Fruit fly (Drosophila melanogaster) whole organism, embryonic: Measurements from ENCODE around the gene Rtnl2.

ENCODE experiments used
- Atf3 ChIP-seq: fragments of 200-800 bp; sonication (Bioruptor generic); optimal IDR thresholded peaks from 3 replicates; lab custom pipeline; 2016; ENCODE audit warnings: missing biosample characterization, missing genetic modification characterization
- B-H2 ChIP-seq: fragments of 200-800 bp; sonication (Bioruptor generic); optimal IDR thresholded peaks from 2 replicates; lab custom pipeline; 2018; ENCODE audit warnings: missing biosample characterization, mild to moderate bottlenecking, missing genetic modification characterization
- CG10565 ChIP-seq: fragments of 200-800 bp; sonication (Bioruptor generic); optimal IDR thresholded peaks from 3 replicates; lab custom pipeline; 2016; ENCODE audit warnings: missing biosample characterization, mild to moderate bottlenecking, missing genetic modification characterization
- CG10959 ChIP-seq: fragments of 200-800 bp; sonication (Bioruptor generic); IDR thresholded peaks from 2 replicates; pipeline ENCODE4 v1.3.6; 2022; ENCODE audit warnings: missing biosample characterization, missing genetic modification characterization
- CG11696 ChIP-seq: fragments of 200-800 bp; sonication (Bioruptor generic); IDR thresholded peaks from 2 replicates; pipeline ENCODE4 v1.3.6; 2022; ENCODE audit warnings: missing biosample characterization, missing genetic modification characterization
- CG12219 ChIP-seq: fragments of 200-800 bp; sonication (Bioruptor generic); optimal IDR thresholded peaks from 3 replicates; lab custom pipeline; 2018; ENCODE audit warnings: missing biosample characterization, mild to moderate bottlenecking, missing genetic modification characterization
- CG12299 ChIP-seq: fragments of 200-800 bp; sonication (Bioruptor generic); optimal IDR thresholded peaks from 2 replicates; lab custom pipeline; 2018; ENCODE audit warnings: missing biosample characterization, mild to moderate bottlenecking, missing genetic modification characterization
- CG12769 ChIP-seq: fragments of 200-800 bp; sonication (Bioruptor generic); optimal IDR thresholded peaks from 2 replicates; lab custom pipeline; 2019; ENCODE audit warnings: missing biosample characterization, mild to moderate bottlenecking, missing genetic modification characterization, moderate library complexity
- CG12942 ChIP-seq: fragments of 200-800 bp; sonication (Bioruptor generic); optimal IDR thresholded peaks from 3 replicates; lab custom pipeline; 2016; ENCODE audit warnings: missing biosample characterization, missing genetic modification characterization
- CG13287 ChIP-seq: fragments of 200-800 bp; sonication (Bioruptor generic); IDR thresholded peaks from 2 replicates; pipeline ENCODE4 v1.3.6; 2022; ENCODE audit warnings: missing biosample characterization, missing genetic modification characterization; ENCODE audit not compliant: partially characterized antibody
- CG13624 ChIP-seq: fragments of 200-800 bp; sonication (Bioruptor generic); optimal IDR thresholded peaks from 2 replicates; lab custom pipeline; 2016; ENCODE audit warnings: missing biosample characterization, missing genetic modification characterization
- CG13894 ChIP-seq: fragments of 200-800 bp; sonication (Bioruptor generic); optimal IDR thresholded peaks from 3 replicates; lab custom pipeline; 2018; ENCODE audit warnings: missing biosample characterization, mild to moderate bottlenecking, missing genetic modification characterization, moderate library complexity
- CG1647 ChIP-seq: fragments of 200-800 bp; sonication (Bioruptor generic); optimal IDR thresholded peaks from 3 replicates; lab custom pipeline; 2016; ENCODE audit warnings: missing biosample characterization, missing genetic modification characterization
- CG17361 ChIP-seq: fragments of 200-800 bp; sonication (Bioruptor generic); IDR thresholded peaks from 3 replicates; pipeline ENCODE4 v1.3.6; 2022; ENCODE audit warnings: missing biosample characterization, missing genetic modification characterization
- CG32532 ChIP-seq: fragments of 200-800 bp; sonication (Bioruptor generic); IDR thresholded peaks from 2 replicates; pipeline ENCODE4 v1.3.6; 2022; ENCODE audit warnings: missing biosample characterization, missing genetic modification characterization
- CG34422 ChIP-seq: fragments of 200-800 bp; sonication (Bioruptor generic); IDR thresholded peaks from 3 replicates; pipeline ENCODE4 v1.3.6; 2022; ENCODE audit warnings: missing biosample characterization, missing genetic modification characterization
- CG43689 ChIP-seq: fragments of 200-800 bp; sonication (Bioruptor generic); IDR thresholded peaks from 2 replicates; pipeline ENCODE4 v1.3.6; 2022; ENCODE audit warnings: missing biosample characterization, missing genetic modification characterization
- CG5180 ChIP-seq: fragments of 200-800 bp; sonication (Bioruptor generic); optimal IDR thresholded peaks from 3 replicates; lab custom pipeline; 2017; ENCODE audit warnings: missing biosample characterization, missing genetic modification characterization, mild to moderate bottlenecking, moderate library complexity, missing genetic modification reagents
- CG7987 ChIP-seq: fragments of 200-800 bp; sonication (Bioruptor generic); optimal IDR thresholded peaks from 2 replicates; lab custom pipeline; 2018; ENCODE audit warnings: missing biosample characterization, mild to moderate bottlenecking, missing genetic modification characterization, moderate library complexity
- CG9797 ChIP-seq: fragments of 200-800 bp; sonication (Bioruptor generic); optimal IDR thresholded peaks from 3 replicates; lab custom pipeline; 2018; ENCODE audit warnings: missing biosample characterization, mild to moderate bottlenecking, missing genetic modification characterization
- Camta ChIP-seq: fragments of 200-800 bp; sonication (Bioruptor generic); optimal IDR thresholded peaks from 2 replicates; lab custom pipeline; 2016; ENCODE audit warnings: missing biosample characterization, missing genetic modification characterization
- CkIIα-i1 ChIP-seq: fragments of 200-800 bp; sonication (Bioruptor generic); IDR thresholded peaks from 2 replicates; pipeline ENCODE4 v1.3.6; 2022; ENCODE audit warnings: missing biosample characterization, missing genetic modification characterization
- CoRest ChIP-seq: fragments of 200-800 bp; sonication (Bioruptor generic); optimal IDR thresholded peaks from 3 replicates; lab custom pipeline; 2018; ENCODE audit warnings: missing biosample characterization, mild to moderate bottlenecking, missing genetic modification characterization, moderate library complexity
- Ets65A ChIP-seq: fragments of 200-800 bp; sonication (Bioruptor generic); peaks from one replicate; lab custom pipeline; 2016; ENCODE audit warnings: missing biosample characterization, missing genetic modification characterization
- Ets97D ChIP-seq: fragments of 200-800 bp; sonication (Bioruptor generic); optimal IDR thresholded peaks from 3 replicates; lab custom pipeline; 2016; ENCODE audit warnings: missing biosample characterization, missing genetic modification characterization
- GATAe ChIP-seq: fragments of 200-800 bp; sonication (Bioruptor generic); conservative IDR thresholded peaks from 2 replicates; pipeline ENCODE4 v1.3.6; 2022; ENCODE audit warnings: missing biosample characterization, missing genetic modification characterization
- MESR4 ChIP-seq: fragments of 200-800 bp; sonication (Bioruptor generic); optimal IDR thresholded peaks from 2 replicates; lab custom pipeline; 2018; ENCODE audit warnings: missing biosample characterization, mild to moderate bottlenecking, missing genetic modification characterization, moderate library complexity
- MTF-1 ChIP-seq: fragments of 200-800 bp; sonication (Bioruptor generic); optimal IDR thresholded peaks from 2 replicates; lab custom pipeline; 2018; ENCODE audit warnings: missing biosample characterization, mild to moderate bottlenecking, missing genetic modification characterization, borderline replicate concordance
- Med ChIP-seq: fragments of 200-800 bp; sonication (Bioruptor generic); peaks from one replicate; lab custom pipeline; 2016; ENCODE audit warnings: missing biosample characterization, missing genetic modification characterization, mild to moderate bottlenecking, inconsistent platforms, moderate library complexity
- Mes4 ChIP-seq: fragments of 200-800 bp; sonication (Bioruptor generic); optimal IDR thresholded peaks from 2 replicates; lab custom pipeline; 2016; ENCODE audit warnings: missing biosample characterization, missing genetic modification characterization
- Nf-YB ChIP-seq: fragments of 200-800 bp; sonication (Bioruptor generic); optimal IDR thresholded peaks from 3 replicates; lab custom pipeline; 2019; ENCODE audit warnings: missing biosample characterization, mild to moderate bottlenecking, missing genetic modification characterization, moderate library complexity
- Rfx ChIP-seq: fragments of 200-800 bp; sonication (Bioruptor generic); IDR thresholded peaks from 2 replicates; pipeline ENCODE4 v1.3.6; 2022; ENCODE audit warnings: missing biosample characterization, missing genetic modification characterization
- ato ChIP-seq: fragments of 200-800 bp; sonication (Bioruptor generic); IDR thresholded peaks from 2 replicates; pipeline ENCODE4 v1.3.6; 2022; ENCODE audit warnings: missing biosample characterization, missing genetic modification characterization; ENCODE audit not compliant: partially characterized antibody
- az2 ChIP-seq: fragments of 200-800 bp; sonication (Bioruptor generic); optimal IDR thresholded peaks from 3 replicates; lab custom pipeline; 2016; ENCODE audit warnings: missing biosample characterization, missing genetic modification characterization
- ftz-f1 ChIP-seq: fragments of 200-800 bp; sonication (Bioruptor generic); optimal IDR thresholded peaks from 2 replicates; lab custom pipeline; 2016; ENCODE audit warnings: missing biosample characterization, missing genetic modification characterization
- fu2 ChIP-seq: fragments of 200-800 bp; sonication (Bioruptor generic); optimal IDR thresholded peaks from 2 replicates; lab custom pipeline; 2016; ENCODE audit warnings: missing biosample characterization, missing genetic modification characterization
- gem ChIP-seq: fragments of 200-800 bp; sonication (Bioruptor generic); optimal IDR thresholded peaks from 2 replicates; lab custom pipeline; 2019; ENCODE audit warnings: missing biosample characterization, mild to moderate bottlenecking, missing genetic modification characterization, moderate library complexity
- inv ChIP-seq: fragments of 200-800 bp; sonication (Bioruptor generic); IDR thresholded peaks from 2 replicates; pipeline ENCODE4 v1.3.6; 2022; ENCODE audit warnings: missing biosample characterization, missing genetic modification characterization; ENCODE audit not compliant: partially characterized antibody
- jing ChIP-seq: fragments of 200-800 bp; sonication (Bioruptor generic); optimal IDR thresholded peaks from 2 replicates; lab custom pipeline; 2018; ENCODE audit warnings: missing biosample characterization, mild to moderate bottlenecking, missing genetic modification characterization
- jumu ChIP-seq: fragments of 200-800 bp; sonication (Bioruptor generic); optimal IDR thresholded peaks from 3 replicates; lab custom pipeline; 2016; ENCODE audit warnings: missing biosample characterization, missing genetic modification characterization
- maf-S ChIP-seq: fragments of 200-800 bp; sonication (Bioruptor generic); optimal IDR thresholded peaks from 2 replicates; lab custom pipeline; 2016; ENCODE audit warnings: missing biosample characterization, missing genetic modification characterization
- prd ChIP-seq, 3 experiments: fragments of >200 bp in 2 of 3; fragments of 200-800 bp in 1 of 3; sonication (Bioruptor generic) in 1 of 3; optimal IDR thresholded peaks in 2 of 3; IDR thresholded peaks in 1 of 3; 2 replicates in 2 of 3; 3 replicates in 1 of 3; pipeline versions ENCODE4 v1.3.6 to Lab custom; 2017 to 2022; ENCODE audit warnings: missing biosample characterization in 1 of 3, missing genetic modification characterization in 1 of 3
- sens ChIP-seq: fragments of 200-800 bp; sonication (Bioruptor generic); peaks from one replicate; lab custom pipeline; 2016; ENCODE audit warnings: missing biosample characterization, missing genetic modification characterization
- tgo ChIP-seq: fragments of 200-800 bp; sonication (Bioruptor generic); IDR thresholded peaks from 3 replicates; pipeline ENCODE4 v1.3.6; 2022; ENCODE audit warnings: missing biosample characterization, missing genetic modification characterization
- wek ChIP-seq: fragments of 200-800 bp; sonication (Bioruptor generic); optimal IDR thresholded peaks from 3 replicates; lab custom pipeline; 2018; ENCODE audit warnings: missing biosample characterization, mild to moderate bottlenecking, missing genetic modification characterization, moderate library complexity
- zfh1 ChIP-seq: fragments of 200-800 bp; sonication (Bioruptor generic); IDR thresholded peaks from 3 replicates; pipeline ENCODE4 v1.3.6; 2022; ENCODE audit warnings: missing biosample characterization, missing genetic modification characterization

Rtnl2 gene

dm6 chr3R:7522266-7522955, 7.6 kb downstream of the Rtnl2 start (continued):
- TF ChIP-seq prd (optimal IDR thresholded peaks at IDR 0.05; lab: Kevin White, UChicago) = no peak
- TF ChIP-seq prd (GFP tag; IDR thresholded peaks at IDR 0.05; lab: Robert Waterston, UW) = no peak
- no peak for TF ChIP-seq CG9797 (GFP tag; lab: Kevin White, UChicago)
- TF ChIP-seq CG12769 (tag; lab: Kevin White, UChicago) = no peak
- TF ChIP-seq wek (GFP tag; lab: Kevin White, UChicago) = no peak
- no peak for TF ChIP-seq CG5180
- peak; percentile 6 for TF ChIP-seq CG7987 (GFP tag; lab: Kevin White, UChicago)
- TF ChIP-seq ato (GFP tag; lab: Robert Waterston, UW) = no peak
- no peak for TF ChIP-seq maf-S
- TF ChIP-seq Nf-YB = no peak

DNA sequence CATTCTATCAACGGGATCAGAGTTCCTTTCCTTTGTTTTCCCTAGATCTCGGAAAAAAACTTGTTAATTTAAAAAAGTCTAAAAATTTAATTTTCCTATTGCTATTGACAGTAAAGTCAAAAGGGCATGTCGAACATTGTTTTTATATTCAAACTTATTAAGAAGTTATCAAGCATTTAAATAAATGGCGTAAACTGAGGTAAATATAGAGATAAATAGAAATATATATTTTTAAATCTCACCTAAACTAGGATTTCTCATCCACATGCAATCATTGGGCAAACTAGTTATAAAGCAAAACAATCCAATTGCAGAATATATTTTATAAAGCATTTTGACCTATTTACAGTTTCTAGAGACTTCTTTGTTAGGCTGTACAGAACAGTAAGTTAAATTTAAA, 10.7 kb downstream of the Rtnl2 start, which contains the start of gene Ubc84D:
Ubc84D (minus strand) TSS at position 101 of the 400 bp plus-strand sequence.
- TF ChIP-seq sens (peak; percentile 16), CG10565 (GFP tag; lab: Kevin White, UChicago) (no peak)
- TF ChIP-seq, all 482 proteins: peak for 1

DNA sequence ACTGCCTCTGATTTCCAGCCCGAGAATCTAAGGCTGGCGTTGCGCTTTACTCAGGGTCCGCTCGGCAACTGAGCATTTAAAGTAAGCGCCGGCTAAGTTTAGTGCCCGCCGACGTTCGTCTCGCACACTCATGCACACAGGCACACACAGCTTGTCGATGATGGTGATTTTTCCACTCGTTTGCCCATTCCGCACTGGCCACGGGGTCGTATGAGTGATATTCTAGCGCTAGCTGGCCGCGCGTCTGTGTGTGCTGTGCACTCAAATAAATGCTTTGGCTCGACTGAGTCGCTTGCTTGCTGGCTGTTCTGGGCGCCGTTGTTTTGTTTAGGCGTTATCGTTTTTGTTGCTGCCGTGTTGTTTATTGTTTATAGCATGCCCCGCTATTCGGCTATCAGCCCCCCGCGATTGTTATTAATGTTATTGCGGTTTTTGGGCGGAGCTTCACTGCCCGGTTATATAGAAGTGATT, 14.4 kb downstream of the Rtnl2 start, which contains the start of gene alpha-Est8:
alpha-Est8 (minus strand) TSS at position 72 of the 471 bp plus-strand sequence.
- peak; percentile 15 for TF ChIP-seq CG12299 (tag; lab: Kevin White, UChicago)
- TF ChIP-seq CG10959 = no peak
- TF ChIP-seq gem (tag; lab: Kevin White, UChicago) = peak; percentile 20
- TF ChIP-seq Rfx = peak; percentile 34; the same call in 1 of the 2 replicates
- TF ChIP-seq Camta (GFP tag; lab: Kevin White, UChicago) = no peak
- peak; percentile 58 for TF ChIP-seq B-H2
- TF ChIP-seq CG13624 = no peak
- no peak for TF ChIP-seq az2
- peak; percentile 62 for TF ChIP-seq CG13894 (tag; lab: Kevin White, UChicago)
- TF ChIP-seq jumu (GFP tag; lab: Kevin White, UChicago) = no peak
- TF ChIP-seq CG12219 (GFP tag; lab: Kevin White, UChicago) = no peak
- no peak for TF ChIP-seq fu2 (GFP tag; lab: Kevin White, UChicago)
- peak; percentile 7 for TF ChIP-seq CG7987 (GFP tag; lab: Kevin White, UChicago)
- TF ChIP-seq CkIIα-i1 (GFP tag; lab: Robert Waterston, UW) = no peak
- peak; percentile 43; the same call in 1 of the 2 replicates for TF ChIP-seq CG32532 (GFP tag; lab: Robert Waterston, UW)
- no peak for TF ChIP-seq zfh1 (GFP tag; lab: Robert Waterston, UW)
- 0 out of 2 replicates have a peak, but pooled peaks have one; percentile 16 for TF ChIP-seq GATAe (GFP tag; lab: Robert Waterston, UW)
- no peak for TF ChIP-seq CoRest (tag; lab: Kevin White, UChicago)
- no peak for TF ChIP-seq Mes4 (GFP tag; lab: Kevin White, UChicago)
- peak; percentile 66 for TF ChIP-seq CG13287 (GFP tag; lab: Robert Waterston, UW)
- TF ChIP-seq CG43689 = no peak
- peak; percentile 13 for TF ChIP-seq ftz-f1 (GFP tag; lab: Kevin White, UChicago)
- TF ChIP-seq Atf3 (GFP tag; lab: Kevin White, UChicago) = no peak
- no peak for TF ChIP-seq CG1647
- TF ChIP-seq CG12942 (GFP tag; lab: Kevin White, UChicago) = no peak
- TF ChIP-seq Med (GFP tag; lab: Kevin White, UChicago) = peak; percentile 82
- TF ChIP-seq CG11696 (GFP tag; lab: Robert Waterston, UW) = no peak
- TF ChIP-seq MTF-1 (GFP tag; lab: Kevin White, UChicago) = no peak
- no peak for TF ChIP-seq Ets65A (GFP tag; lab: Kevin White, UChicago)
- TF ChIP-seq tgo (GFP tag; lab: Robert Waterston, UW) = no peak
- peak; percentile 32; the same call in 1 of the 2 replicates for TF ChIP-seq inv (GFP tag; lab: Robert Waterston, UW)
- TF ChIP-seq CG34422 (GFP tag; lab: Robert Waterston, UW) = no peak
- no peak for TF ChIP-seq Ets97D (GFP tag; lab: Kevin White, UChicago)
- TF ChIP-seq jing (GFP tag; lab: Kevin White, UChicago) = no peak
- no peak for TF ChIP-seq MESR4 (GFP tag; lab: Kevin White, UChicago)
- TF ChIP-seq CG17361 = no peak
- TF ChIP-seq CG12769 (tag; lab: Kevin White, UChicago) = no peak
